Fruit fly (Drosophila melanogaster): ENCODE data around the gene CG15370.

The CG15370 gene

dm6 chrX:9243417-9243884 lies 18.2 kb downstream of the CG15370 start, which contains the start of the genes mxc and Larp7 (continued):
- TF ChIP-seq vnd (GFP tag; IDR thresholded peaks at IDR 0.05; ENCODE audit: partially characterized antibody), result peak; percentile 87
- TF ChIP-seq vvl (GFP tag; IDR thresholded peaks at IDR 0.05), result peak; percentile 21; the same call in 1 of the 2 replicates
- peak; percentile 24; the same call in 1 of the 3 replicates for TF ChIP-seq CG14050 (GFP tag; IDR thresholded peaks at IDR 0.05)
- no peak for TF ChIP-seq run (tag; optimal IDR thresholded peaks at IDR 0.05)
- TF ChIP-seq Lhr (GFP tag; optimal IDR thresholded peaks at IDR 0.05), result peak; percentile 25
- peak; percentile 80 for TF ChIP-seq MBD-R2 (GFP tag; IDR thresholded peaks at IDR 0.05)
- peak; percentile 72 for TF ChIP-seq fu2 (GFP tag; optimal IDR thresholded peaks at IDR 0.05)
- TF ChIP-seq Dbx (GFP tag; IDR thresholded peaks at IDR 0.05), result peak; percentile 58; the same call in 1 of the 3 replicates
- peak; percentile 64 to 73 for TF ChIP-seq Pdp1 (GFP tag; optimal IDR thresholded peaks at IDR 0.05)
- peak; percentile 93 for TF ChIP-seq Med (GFP tag)
- peak; percentile 34 for TF ChIP-seq CG4424 (GFP tag; optimal IDR thresholded peaks at IDR 0.05)
- TF ChIP-seq nerfin-1 (tag; optimal IDR thresholded peaks at IDR 0.05), result peak; percentile 47
- peak; percentile 27 for TF ChIP-seq CG10209 (GFP tag; optimal IDR thresholded peaks at IDR 0.05)
- no peak for TF ChIP-seq corto (GFP tag; optimal IDR thresholded peaks at IDR 0.05)
- peak; percentile 67; the same call in 1 of the 3 replicates for TF ChIP-seq zen2 (GFP tag; IDR thresholded peaks at IDR 0.05; ENCODE audit: partially characterized antibody)
- peak; percentile 56 for TF ChIP-seq Dref (GFP tag; IDR thresholded peaks at IDR 0.05)
- TF ChIP-seq Dad (GFP tag; optimal IDR thresholded peaks at IDR 0.05), result peak; percentile 30
- peak; percentile 68 for TF ChIP-seq Max (GFP tag; optimal IDR thresholded peaks at IDR 0.05)
- TF ChIP-seq zf30C (GFP tag; optimal IDR thresholded peaks at IDR 0.05), result no peak
- TF ChIP-seq amos (GFP tag; IDR thresholded peaks at IDR 0.05; ENCODE audit: partially characterized antibody), result peak; percentile 71
- TF ChIP-seq HmgZ (tag; optimal IDR thresholded peaks at IDR 0.05), result peak; percentile 77
- TF ChIP-seq CG14667 (GFP tag; IDR thresholded peaks at IDR 0.05), result 0 out of 2 replicates have a peak, but pooled peaks have one; percentile 6
- peak; percentile 93 for TF ChIP-seq Scr (GFP tag; IDR thresholded peaks at IDR 0.05; ENCODE audit: partially characterized antibody)
- TF ChIP-seq CG11247 (GFP tag; IDR thresholded peaks at IDR 0.05), result 0 out of 2 replicates have a peak, but pooled peaks have one; percentile 20
- peak; percentile 94 for TF ChIP-seq BEAF-32 (GFP tag; optimal IDR thresholded peaks at IDR 0.05)
- TF ChIP-seq sd (tag; optimal IDR thresholded peaks at IDR 0.05), result no peak
- TF ChIP-seq CG32767 (GFP tag; IDR thresholded peaks at IDR 0.05), result no peak
- peak; percentile 98 for TF ChIP-seq Sin3A (optimal IDR thresholded peaks at IDR 0.05)
- TF ChIP-seq dm (GFP tag; optimal IDR thresholded peaks at IDR 0.05), result peak; percentile 76
- TF ChIP-seq dan (GFP tag; IDR thresholded peaks at IDR 0.05), result no peak
- TF ChIP-seq onecut (GFP tag; IDR thresholded peaks at IDR 0.05), result no peak
- peak; percentile 63 for TF ChIP-seq pum (GFP tag; optimal IDR thresholded peaks at IDR 0.05)
- TF ChIP-seq Oli (tag; optimal IDR thresholded peaks at IDR 0.05), result peak; percentile 44
- peak; percentile 39 for TF ChIP-seq eyg (GFP tag; optimal IDR thresholded peaks at IDR 0.05)
- TF ChIP-seq mam (GFP tag; optimal IDR thresholded peaks at IDR 0.05), result peak; percentile 69
- TF ChIP-seq Dip3 (GFP tag; optimal IDR thresholded peaks at IDR 0.05), result peak; percentile 68
- peak; percentile 74 for TF ChIP-seq CG9215 (GFP tag; IDR thresholded peaks at IDR 0.05)
- TF ChIP-seq CG13775 (GFP tag; optimal IDR thresholded peaks at IDR 0.05), result peak; percentile 61
- peak; percentile 44 for TF ChIP-seq CG9437 (GFP tag; optimal IDR thresholded peaks at IDR 0.05)
- TF ChIP-seq CG1602 (GFP tag; optimal IDR thresholded peaks at IDR 0.05), result peak; percentile 34
- peak; percentile 88 for TF ChIP-seq inv (GFP tag; IDR thresholded peaks at IDR 0.05; ENCODE audit: partially characterized antibody)
- no peak for TF ChIP-seq CG16815 (GFP tag; optimal IDR thresholded peaks at IDR 0.05)
- TF ChIP-seq CG15696 (tag; optimal IDR thresholded peaks at IDR 0.05), result peak; percentile 54
- peak; percentile 3 for TF ChIP-seq CG8290 (GFP tag; optimal IDR thresholded peaks at IDR 0.05)
- no peak for TF ChIP-seq CG8290 (tag; optimal IDR thresholded peaks at IDR 0.05)
- TF ChIP-seq kni (GFP tag; optimal IDR thresholded peaks at IDR 0.05), result peak; percentile 30
- peak; percentile 16; the same call in 1 of the 2 replicates for TF ChIP-seq stc (GFP tag; IDR thresholded peaks at IDR 0.05)
- no peak for TF ChIP-seq cwo (GFP tag; optimal IDR thresholded peaks at IDR 0.05)
- peak; percentile 38 for TF ChIP-seq CG34376 (GFP tag; optimal IDR thresholded peaks at IDR 0.05)
- peak; percentile 47 for TF ChIP-seq Mad (GFP tag; optimal IDR thresholded peaks at IDR 0.05)
